Worm (Caenorhabditis elegans) whole organism, L1 larva: ENCODE results near the gene gst-10.
"Not testable (repeated sequence)": the region's sequence is repeated elsewhere in the genome, so short reads cannot be mapped to it uniquely, and the experiment has no call there.

Experiments used
- C04F5.9 ChIP-seq: sonication (generic microtip); optimal IDR thresholded peaks from 2 replicates; lab custom pipeline; 2016; ENCODE audit warnings: missing genetic modification characterization, missing compliant biosample characterization
- C34B4.2 ChIP-seq: sonication (generic microtip); optimal IDR thresholded peaks from 2 replicates; lab custom pipeline; 2017; ENCODE audit warnings: mild to moderate bottlenecking, missing genetic modification characterization, missing compliant biosample characterization
- aha-1 ChIP-seq: fragments of 150-350 bp; optimal IDR thresholded peaks from 2 replicates; lab custom pipeline; 2014; ENCODE audit warnings: missing biosample characterization, missing genetic modification characterization
- ama-1 ChIP-seq: fragments of 150-350 bp; optimal IDR thresholded peaks from 2 replicates; lab custom pipeline; 2014
- blmp-1 ChIP-seq: fragments of 150-350 bp; optimal IDR thresholded peaks from 2 replicates; lab custom pipeline; 2014; ENCODE audit warnings: missing biosample characterization, missing genetic modification characterization
- ceh-88 ChIP-seq: fragments of 200-800 bp; sonication (Bioruptor generic); IDR thresholded peaks from 2 replicates; pipeline ENCODE4 v1.3.6; 2022; ENCODE audit warnings: missing genetic modification characterization, missing compliant biosample characterization
- dpl-1 ChIP-seq, 3 experiments: fragments of 150-350 bp in 2 of 3; sonication (generic microtip) in 1 of 3; optimal IDR thresholded peaks; 2 replicates each; lab custom pipeline; 2014 to 2017; ENCODE audit warnings: missing biosample characterization in 3 of 3, missing genetic modification characterization in 3 of 3, missing genetic modification reagents in 3 of 3
- dsc-1 ChIP-seq: sonication (generic microtip); optimal IDR thresholded peaks from 2 replicates; lab custom pipeline; 2016; ENCODE audit warnings: mild to moderate bottlenecking, missing genetic modification characterization, missing compliant biosample characterization
- egl-13 ChIP-seq: sonication (generic microtip); optimal IDR thresholded peaks from 2 replicates; lab custom pipeline; 2016; ENCODE audit warnings: missing genotype, missing genetic modification reagents, missing genetic modification characterization, missing compliant biosample characterization
- egl-27 ChIP-seq, 2 experiments: fragments of 150-350 bp in 1 of 2; sonication (generic microtip); optimal IDR thresholded peaks; 3 replicates each; lab custom pipeline; 2017 to 2018; ENCODE audit warnings: missing biosample characterization in 2 of 2, missing genetic modification characterization in 2 of 2, missing genetic modification reagents in 2 of 2
- fkh-4 ChIP-seq: sonication (generic microtip); optimal IDR thresholded peaks from 2 replicates; lab custom pipeline; 2016; ENCODE audit warnings: missing compliant biosample characterization, missing genetic modification characterization, borderline replicate concordance
- fkh-8 ChIP-seq: sonication (generic microtip); optimal IDR thresholded peaks from 2 replicates; lab custom pipeline; 2016; ENCODE audit warnings: mild to moderate bottlenecking, missing genetic modification characterization, missing compliant biosample characterization
- fos-1 ChIP-seq: fragments of 150-350 bp; optimal IDR thresholded peaks from 2 replicates; lab custom pipeline; 2014; ENCODE audit warnings: missing biosample characterization, missing genetic modification characterization
- grh-1 ChIP-seq: fragments of 200-800 bp; sonication (Bioruptor generic); IDR thresholded peaks from 2 replicates; pipeline ENCODE4 v1.3.6; 2022; ENCODE audit warnings: missing genetic modification reagents, missing genetic modification characterization, missing compliant biosample characterization
- hlh-4 ChIP-seq: sonication (generic microtip); optimal IDR thresholded peaks from 2 replicates; lab custom pipeline; 2016; ENCODE audit warnings: mild to moderate bottlenecking, missing genetic modification characterization, missing compliant biosample characterization
- irx-1 ChIP-seq: sonication (generic microtip); optimal IDR thresholded peaks from 2 replicates; lab custom pipeline; 2016; ENCODE audit warnings: missing genetic modification characterization, missing compliant biosample characterization
- isw-1 ChIP-seq: fragments of 200-800 bp; sonication (Bioruptor generic); IDR thresholded peaks from 2 replicates; pipeline ENCODE4 v1.3.6; 2022; ENCODE audit warnings: missing genetic modification characterization, missing compliant biosample characterization
- lin-13 ChIP-seq: fragments of 150-350 bp; optimal IDR thresholded peaks from 2 replicates; lab custom pipeline; 2014; ENCODE audit warnings: missing biosample characterization, missing genetic modification reagents, missing genetic modification characterization
- lin-15B ChIP-seq: fragments of 150-350 bp; sonication (generic microtip); optimal IDR thresholded peaks from 3 replicates; lab custom pipeline; 2014; ENCODE audit warnings: missing biosample characterization, missing genetic modification characterization
- lin-39 ChIP-seq: fragments of 150-350 bp; optimal IDR thresholded peaks from 2 replicates; lab custom pipeline; 2014; ENCODE audit warnings: missing biosample characterization, missing genetic modification reagents, missing genetic modification characterization
- lsy-2 ChIP-seq, 2 experiments: fragments of 150-350 bp; optimal IDR thresholded peaks; 2 replicates each; lab custom pipeline; 2014; ENCODE audit warnings: missing biosample characterization in 2 of 2, missing genetic modification characterization in 2 of 2
- mab-9 ChIP-seq: fragments of 200-800 bp; sonication (Bioruptor generic); IDR thresholded peaks from 2 replicates; pipeline ENCODE4 v1.3.6; 2022; ENCODE audit warnings: missing genetic modification reagents, missing genetic modification characterization, missing compliant biosample characterization
- mep-1 ChIP-seq: fragments of 150-350 bp; optimal IDR thresholded peaks from 2 replicates; lab custom pipeline; 2014; ENCODE audit warnings: missing biosample characterization, missing genetic modification characterization
- nhr-11 ChIP-seq: fragments of 150-350 bp; optimal IDR thresholded peaks from 2 replicates; lab custom pipeline; 2014; ENCODE audit warnings: missing biosample characterization, missing genetic modification characterization
- nhr-12 ChIP-seq: sonication (generic microtip); optimal IDR thresholded peaks from 2 replicates; lab custom pipeline; 2017; ENCODE audit warnings: missing biosample characterization, missing genetic modification characterization
- nhr-19 ChIP-seq: fragments of 200-800 bp; sonication (Bioruptor generic); conservative IDR thresholded peaks from 2 replicates; pipeline ENCODE4 v1.3.6; 2022; ENCODE audit warnings: missing genetic modification characterization, missing compliant biosample characterization
- nhr-20 ChIP-seq: sonication (generic microtip); optimal IDR thresholded peaks from 2 replicates; lab custom pipeline; 2016; ENCODE audit warnings: mild to moderate bottlenecking, missing genetic modification characterization, missing compliant biosample characterization
- nhr-47 ChIP-seq: sonication (generic microtip); optimal IDR thresholded peaks from 2 replicates; lab custom pipeline; 2016; ENCODE audit warnings: mild to moderate bottlenecking, missing genetic modification characterization, moderate library complexity, missing compliant biosample characterization
- pag-3 ChIP-seq: sonication (generic microtip); optimal IDR thresholded peaks from 2 replicates; lab custom pipeline; 2017; ENCODE audit warnings: missing genetic modification characterization, mild to moderate bottlenecking, missing compliant biosample characterization, antibody characterized with exemption, borderline replicate concordance; ENCODE audit not compliant: insufficient read depth
- pax-3 ChIP-seq: fragments of 200-800 bp; sonication (Bioruptor generic); optimal IDR thresholded peaks from 2 replicates; lab custom pipeline; 2018; ENCODE audit warnings: mild to moderate bottlenecking, missing genetic modification characterization, moderate library complexity, missing compliant biosample characterization
- skn-1 ChIP-seq: fragments of 150-350 bp; optimal IDR thresholded peaks from 2 replicates; lab custom pipeline; 2014; ENCODE audit warnings: missing biosample characterization, missing genetic modification characterization
- sox-4 ChIP-seq: sonication (generic microtip); optimal IDR thresholded peaks from 2 replicates; lab custom pipeline; 2016; ENCODE audit warnings: missing genetic modification characterization, missing compliant biosample characterization
- swsn-7 ChIP-seq: sonication (generic microtip); optimal IDR thresholded peaks from 2 replicates; lab custom pipeline; 2016; ENCODE audit warnings: missing genetic modification characterization, missing compliant biosample characterization
- tlp-1 ChIP-seq: fragments of 150-350 bp; optimal IDR thresholded peaks from 2 replicates; lab custom pipeline; 2014; ENCODE audit warnings: missing biosample characterization, missing genetic modification characterization
- unc-30 ChIP-seq: sonication (generic microtip); optimal IDR thresholded peaks from 2 replicates; lab custom pipeline; 2017; ENCODE audit warnings: missing biosample characterization, missing genetic modification characterization
- unc-86 ChIP-seq: sonication (generic microtip); optimal IDR thresholded peaks from 2 replicates; lab custom pipeline; 2016; ENCODE audit warnings: missing genetic modification characterization, missing compliant biosample characterization
- vab-15 ChIP-seq: sonication (generic microtip); optimal IDR thresholded peaks from 2 replicates; lab custom pipeline; 2017; ENCODE audit warnings: missing genotype, mild to moderate bottlenecking, missing genetic modification characterization, missing compliant biosample characterization
- xbp-1 ChIP-seq: sonication (generic microtip); optimal IDR thresholded peaks from 2 replicates; lab custom pipeline; 2016; ENCODE audit warnings: missing genetic modification characterization, missing compliant biosample characterization
- zip-4 ChIP-seq: fragments of 200-800 bp; sonication (Bioruptor generic); optimal IDR thresholded peaks from 2 replicates; lab custom pipeline; 2018; ENCODE audit warnings: mild to moderate bottlenecking, missing genetic modification characterization, moderate library complexity, missing compliant biosample characterization

gst-10 gene

DNA sequence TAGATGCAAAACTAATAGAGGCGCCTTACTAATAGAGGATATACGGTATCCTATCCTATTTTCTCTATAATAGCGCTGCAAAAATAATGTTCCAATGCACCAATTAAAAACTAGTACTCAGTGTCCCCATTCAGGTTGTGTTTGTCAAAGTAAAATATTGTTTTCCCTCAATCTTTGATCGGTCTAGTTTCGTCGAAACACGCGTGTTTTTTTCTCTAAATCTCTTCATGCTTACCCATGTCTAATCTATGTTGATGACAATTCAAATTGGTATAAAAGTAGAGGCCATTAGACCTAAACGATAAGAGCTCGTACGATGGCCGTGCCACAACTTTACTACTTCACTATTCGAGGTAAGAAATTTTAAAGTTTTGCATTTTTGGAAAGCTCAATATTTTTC lies at the start of gene gst-10:
TSS of gene gst-10 (plus strand) at position 301 of the 400 bp plus-strand sequence.
- TF ChIP-seq lsy-2 (tag; optimal IDR thresholded peaks at IDR 0.05; lab: Kevin White, UChicago); C04F5.9; blmp-1: not testable (repeated sequence)

- TF ChIP-seq unc-86 (tag; lab: Kevin White, UChicago); mab-9 (GFP tag; lab: Robert Waterston, UW); nhr-47: not testable (repeated sequence)
Measured at ce11 chrV:2515493-2515892, 46.0 kb upstream of the gst-10 start, which contains the start of gene str-76. Gene str-76 (minus strand): TSS chrV:2515593.

- not testable (repeated sequence) for TF ChIP-seq ceh-88 (GFP tag; lab: Robert Waterston, UW); sox-4; nhr-12 (tag; lab: Kevin White, UChicago)
Measured at ce11 chrV:2536309-2536708, 25.2 kb upstream of the gst-10 start, which contains the start of gene Y45G12C.10. Gene Y45G12C.10 (minus strand): TSS chrV:2536409.

DNA sequence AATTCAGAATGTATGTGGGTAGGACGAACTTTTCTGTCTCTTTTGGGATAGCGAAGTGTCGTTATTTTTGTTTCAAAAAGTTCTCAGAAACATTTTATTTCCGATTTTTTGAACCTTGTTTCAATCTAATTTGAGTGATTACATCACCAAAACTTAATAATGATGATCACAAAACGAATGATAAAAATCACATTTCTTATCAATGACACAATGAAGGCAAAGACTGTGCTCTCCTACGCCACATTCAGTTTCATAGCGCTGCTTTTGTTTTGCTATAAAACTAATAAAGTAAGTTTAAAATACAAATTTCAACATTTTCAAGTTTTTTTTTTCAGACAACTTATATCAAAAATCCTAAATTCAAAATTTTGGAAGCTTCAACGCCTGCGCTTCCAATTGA lies 4.0 kb downstream of the gst-10 start, which contains the start of gene Y45G12C.1:
TSS of gene Y45G12C.1 (plus strand) at position 159 of the 400 bp plus-strand sequence.
- no peak for TF ChIP-seq C34B4.2 (tag; lab: Kevin White, UChicago)
- no peak for TF ChIP-seq lin-13
- TF ChIP-seq grh-1 (GFP tag; lab: Robert Waterston, UW): no peak
- no peak for TF ChIP-seq nhr-12 (tag; lab: Kevin White, UChicago)
- no peak for TF ChIP-seq fos-1 (tag; lab: Kevin White, UChicago)
- no peak for TF ChIP-seq skn-1 (tag; lab: Kevin White, UChicago)
- TF ChIP-seq nhr-19 (GFP tag; lab: Robert Waterston, UW): no peak
- TF ChIP-seq lin-39 (tag; lab: Kevin White, UChicago): no peak
- TF ChIP-seq tlp-1: no peak
- TF ChIP-seq hlh-4 (tag; lab: Kevin White, UChicago): no peak
- no peak for TF ChIP-seq lin-15B (tag; lab: Kevin White, UChicago)
- no peak for TF ChIP-seq ama-1
- TF ChIP-seq nhr-11 (tag; lab: Kevin White, UChicago): no peak
- no peak for TF ChIP-seq egl-13 (tag; lab: Kevin White, UChicago)
- TF ChIP-seq vab-15 (tag; lab: Kevin White, UChicago): no peak
- no peak for TF ChIP-seq dpl-1 (GFP tag; optimal IDR thresholded peaks at IDR 0.05; lab: Kevin White, UChicago)
- TF ChIP-seq nhr-20 (tag; lab: Kevin White, UChicago): no peak

DNA sequence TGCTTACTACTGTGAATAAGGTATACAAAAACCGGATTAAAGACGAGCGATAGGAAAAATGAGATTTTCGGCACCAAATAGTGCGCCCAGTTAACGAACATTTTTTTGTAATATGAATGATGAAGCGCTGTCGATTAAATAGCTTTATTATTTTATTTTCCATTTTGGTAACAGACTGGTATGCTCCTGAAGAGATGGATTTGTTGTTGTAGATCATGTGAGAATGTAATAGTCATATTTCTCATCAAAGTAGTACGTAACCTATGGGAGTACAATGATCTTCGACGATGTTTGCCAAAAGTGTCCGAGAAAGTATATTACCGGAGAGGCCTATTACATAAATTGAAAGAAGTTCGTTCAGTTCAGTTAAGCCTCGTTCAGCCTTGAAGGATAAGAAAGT lies 9.2 kb downstream of the gst-10 start, which contains the start of gene srj-19:
TSS of gene srj-19 (minus strand) at position 101 of the 400 bp plus-strand sequence.
- no peak for TF ChIP-seq dsc-1 (tag; lab: Kevin White, UChicago)
- TF ChIP-seq swsn-7 (tag; lab: Kevin White, UChicago): no peak
- no peak for TF ChIP-seq skn-1 (tag; lab: Kevin White, UChicago)
- TF ChIP-seq zip-4 (GFP tag; lab: Kevin White, UChicago): no peak
- no peak for TF ChIP-seq xbp-1 (tag; lab: Kevin White, UChicago)
- TF ChIP-seq, all 84 proteins: peak for 0

DNA sequence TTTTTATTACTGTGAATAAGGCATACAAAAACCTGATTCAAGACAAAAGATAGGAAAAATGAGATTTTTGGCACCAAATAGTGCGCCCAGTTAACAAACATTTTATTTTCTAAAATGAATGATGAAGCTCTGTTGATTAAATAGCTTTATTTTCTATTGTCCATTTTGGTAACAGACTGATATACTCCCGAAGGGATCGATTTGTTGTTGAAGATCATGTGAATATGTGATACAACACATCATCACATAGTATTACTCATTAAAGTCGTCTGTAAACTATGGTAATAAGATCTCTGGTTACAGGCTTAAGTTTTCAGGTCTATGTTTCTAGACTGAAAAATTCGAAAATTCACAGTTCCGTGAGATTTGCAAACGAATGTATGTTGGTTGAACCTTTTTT lies 11.6 kb downstream of the gst-10 start, which contains the start of gene srj-20:
TSS of gene srj-20 (minus strand) at position 101 of the 400 bp plus-strand sequence.
- TF ChIP-seq fkh-8 (tag; lab: Kevin White, UChicago): no peak
- no peak for TF ChIP-seq nhr-12 (tag; lab: Kevin White, UChicago)
- TF ChIP-seq C04F5.9: no peak
- TF ChIP-seq nhr-19 (GFP tag; lab: Robert Waterston, UW): no peak
- TF ChIP-seq swsn-7 (tag; lab: Kevin White, UChicago): no peak
- no peak for TF ChIP-seq nhr-47
- no peak for TF ChIP-seq fkh-4 (tag; lab: Kevin White, UChicago)
- TF ChIP-seq nhr-11 (tag; lab: Kevin White, UChicago): no peak
- TF ChIP-seq dpl-1 (GFP tag; optimal IDR thresholded peaks at IDR 0.05; lab: Kevin White, UChicago): no peak
- TF ChIP-seq lin-39 (tag; lab: Kevin White, UChicago): no peak
- no peak for TF ChIP-seq lin-13
- no peak for TF ChIP-seq irx-1 (tag; lab: Kevin White, UChicago)
- no peak for TF ChIP-seq aha-1 (tag; lab: Kevin White, UChicago)
- TF ChIP-seq isw-1 (GFP tag; lab: Robert Waterston, UW): no peak
- no peak for TF ChIP-seq unc-30 (tag; lab: Kevin White, UChicago)
- no peak for TF ChIP-seq mep-1 (tag; lab: Kevin White, UChicago)
- no peak for TF ChIP-seq pax-3 (tag; lab: Kevin White, UChicago)
- TF ChIP-seq pag-3 (tag; lab: Kevin White, UChicago): no peak
- TF ChIP-seq egl-27 (tag; optimal IDR thresholded peaks at IDR 0.05; lab: Kevin White, UChicago): no peak
